Worm (Caenorhabditis elegans) whole organism, L4 larva: ENCODE data around the gene str-57.

Experiments used
- F37D6.2 ChIP-seq: sonication (generic microtip); optimal IDR thresholded peaks from 2 replicates; lab custom pipeline; 2016; ENCODE audit warnings: mild to moderate bottlenecking, missing genetic modification characterization, missing compliant biosample characterization
- F44E2.7 ChIP-seq: fragments of 200-800 bp; sonication (Bioruptor generic); IDR thresholded peaks from 2 replicates; pipeline ENCODE4 v2.1.2; 2022; ENCODE audit warnings: missing genetic modification characterization, missing compliant biosample characterization
- F49E8.2 ChIP-seq: sonication (generic microtip); optimal IDR thresholded peaks from 2 replicates; lab custom pipeline; 2016; ENCODE audit warnings: missing compliant biosample characterization, mild to moderate bottlenecking, missing genetic modification characterization, borderline replicate concordance
- T20F7.1 ChIP-seq: fragments of 200-800 bp; sonication (Bioruptor generic); optimal IDR thresholded peaks from 2 replicates; lab custom pipeline; 2018; ENCODE audit warnings: mild to moderate bottlenecking, missing genetic modification characterization, missing compliant biosample characterization
- Y48G9A.11 ChIP-seq: fragments of 200-800 bp; sonication (Bioruptor generic); IDR thresholded peaks from 2 replicates; pipeline ENCODE4 v1.3.6; 2022; ENCODE audit warnings: missing genetic modification reagents, missing genetic modification characterization, missing compliant biosample characterization
- Y75B8A.6 ChIP-seq: fragments of 200-800 bp; sonication (Bioruptor generic); IDR thresholded peaks from 2 replicates; pipeline ENCODE4 v1.3.6; 2022; ENCODE audit warnings: missing genetic modification reagents, missing genetic modification characterization, missing compliant biosample characterization
- ZK546.5 ChIP-seq, 2 experiments: sonication (generic microtip); optimal IDR thresholded peaks; 2 replicates each; lab custom pipeline; 2017; ENCODE audit warnings: missing biosample characterization in 2 of 2, missing genetic modification characterization in 2 of 2
- aly-2 ChIP-seq: sonication (generic microtip); optimal IDR thresholded peaks from 2 replicates; lab custom pipeline; 2018; ENCODE audit warnings: missing biosample characterization, missing genetic modification characterization
- attf-4 ChIP-seq: sonication (generic microtip); optimal IDR thresholded peaks from 3 replicates; lab custom pipeline; 2017; ENCODE audit warnings: missing biosample characterization, missing genetic modification characterization
- cey-2 ChIP-seq: sonication (generic microtip); optimal IDR thresholded peaks from 3 replicates; lab custom pipeline; 2017; ENCODE audit warnings: missing genetic modification characterization, mild to moderate bottlenecking, missing compliant biosample characterization, antibody characterized with exemption, borderline replicate concordance; ENCODE audit not compliant: insufficient read depth
- ctbp-1 ChIP-seq: fragments of 200-800 bp; sonication (Bioruptor generic); IDR thresholded peaks from 2 replicates; pipeline ENCODE4 v1.3.6; 2022; ENCODE audit warnings: missing genetic modification reagents, missing genetic modification characterization, missing compliant biosample characterization
- daf-16 ChIP-seq, 3 experiments: sonication (generic microtip); optimal IDR thresholded peaks; 2 replicates each; lab custom pipeline; 2016 to 2017; ENCODE audit warnings: missing genetic modification characterization in 3 of 3, missing genetic modification reagents in 3 of 3, mild to moderate bottlenecking in 2 of 3, missing compliant biosample characterization in 2 of 3, missing biosample characterization in 1 of 3, moderate library complexity in 1 of 3
- daf-19 ChIP-seq: fragments of 200-800 bp; sonication (Bioruptor generic); conservative IDR thresholded peaks from 2 replicates; pipeline ENCODE4 v1.3.6; 2022; ENCODE audit warnings: missing genetic modification characterization, missing compliant biosample characterization
- daf-8 ChIP-seq: fragments of 200-800 bp; sonication (Bioruptor generic); IDR thresholded peaks from 2 replicates; pipeline ENCODE4 v1.3.6; 2022; ENCODE audit warnings: missing genetic modification characterization, missing compliant biosample characterization
- dmd-6 ChIP-seq: fragments of 200-800 bp; sonication (Bioruptor generic); IDR thresholded peaks from 2 replicates; pipeline ENCODE4 v1.3.6; 2022; ENCODE audit warnings: missing genetic modification reagents, missing genetic modification characterization, missing compliant biosample characterization
- dve-1 ChIP-seq: sonication (generic microtip); optimal IDR thresholded peaks from 2 replicates; lab custom pipeline; 2017; ENCODE audit warnings: antibody characterized with exemption, mild to moderate bottlenecking, missing genetic modification characterization, missing compliant biosample characterization; ENCODE audit not compliant: insufficient read depth
- egl-43 ChIP-seq: fragments of 200-800 bp; sonication (Bioruptor generic); IDR thresholded peaks from 2 replicates; pipeline ENCODE4 v1.3.6; 2022; ENCODE audit warnings: missing genetic modification reagents, missing genetic modification characterization, missing compliant biosample characterization
- gei-8 ChIP-seq: fragments of 200-800 bp; sonication (Bioruptor generic); optimal IDR thresholded peaks from 2 replicates; lab custom pipeline; 2018; ENCODE audit warnings: mild to moderate bottlenecking, missing genetic modification characterization, missing compliant biosample characterization
- jun-1 ChIP-seq: fragments of 150-350 bp; optimal IDR thresholded peaks from 2 replicates; lab custom pipeline; 2014; ENCODE audit warnings: missing biosample characterization, missing genetic modification reagents, missing genetic modification characterization
- lin-13 ChIP-seq: fragments of 150-350 bp; optimal IDR thresholded peaks from 2 replicates; lab custom pipeline; 2014; ENCODE audit warnings: missing biosample characterization, missing genetic modification reagents, missing genetic modification characterization
- lin-15B ChIP-seq: fragments of 150-350 bp; sonication (generic microtip); optimal IDR thresholded peaks from 3 replicates; lab custom pipeline; 2014; ENCODE audit warnings: missing biosample characterization, missing genetic modification characterization
- madf-5 ChIP-seq, 2 experiments: fragments of 200-800 bp; sonication (Bioruptor generic); IDR thresholded peaks; 2 replicates each; pipeline ENCODE4 v1.3.6; 2022; ENCODE audit warnings: missing compliant biosample characterization in 2 of 2, missing genetic modification characterization in 2 of 2
- madf-9 ChIP-seq: fragments of 200-800 bp; sonication (Bioruptor generic); conservative IDR thresholded peaks from 2 replicates; pipeline ENCODE4 v1.3.6; 2022; ENCODE audit warnings: missing genetic modification reagents, missing genetic modification characterization, missing compliant biosample characterization
- mdt-29 ChIP-seq: fragments of 200-800 bp; sonication (Bioruptor generic); IDR thresholded peaks from 2 replicates; pipeline ENCODE4 v1.3.6; 2022; ENCODE audit warnings: missing genetic modification reagents, missing genetic modification characterization, missing compliant biosample characterization
- mes-2 ChIP-seq: sonication (generic microtip); optimal IDR thresholded peaks from 2 replicates; lab custom pipeline; 2016; ENCODE audit warnings: missing genotype, mild to moderate bottlenecking, missing genetic modification characterization, missing compliant biosample characterization; ENCODE audit not compliant: poor library complexity, severe bottlenecking
- mxl-2 ChIP-seq: fragments of 200-800 bp; sonication (Bioruptor generic); conservative IDR thresholded peaks from 2 replicates; pipeline ENCODE4 v1.3.6; 2022; ENCODE audit warnings: missing genetic modification reagents, missing genetic modification characterization, missing compliant biosample characterization
- mxl-3 ChIP-seq: fragments of 200-800 bp; sonication (Bioruptor generic); optimal IDR thresholded peaks from 2 replicates; lab custom pipeline; 2018; ENCODE audit warnings: mild to moderate bottlenecking, missing genetic modification characterization, missing compliant biosample characterization
- nhr-102 ChIP-seq: sonication (generic microtip); optimal IDR thresholded peaks from 2 replicates; lab custom pipeline; 2016; ENCODE audit warnings: mild to moderate bottlenecking, missing genetic modification characterization, moderate library complexity, missing compliant biosample characterization
- nhr-42 ChIP-seq: fragments of 200-800 bp; sonication (Bioruptor generic); IDR thresholded peaks from 2 replicates; pipeline ENCODE4 v1.3.6; 2022; ENCODE audit warnings: missing genetic modification characterization, missing compliant biosample characterization
- nhr-6 ChIP-seq: fragments of 150-350 bp; optimal IDR thresholded peaks from 2 replicates; lab custom pipeline; 2014; ENCODE audit warnings: missing biosample characterization, missing genetic modification characterization
- nhr-76 ChIP-seq: fragments of 150-350 bp; optimal IDR thresholded peaks from 2 replicates; lab custom pipeline; 2014; ENCODE audit warnings: missing biosample characterization, missing genetic modification characterization
- spr-1 ChIP-seq: sonication (generic microtip); optimal IDR thresholded peaks from 2 replicates; lab custom pipeline; 2016; ENCODE audit warnings: mild to moderate bottlenecking, missing genetic modification characterization, missing compliant biosample characterization
- tag-97 ChIP-seq: fragments of 200-800 bp; sonication (Bioruptor generic); IDR thresholded peaks from 2 replicates; pipeline ENCODE4 v1.3.6; 2022; ENCODE audit warnings: missing genetic modification characterization, missing compliant biosample characterization
- tra-1 ChIP-seq: fragments of 200-800 bp; sonication (Bioruptor generic); IDR thresholded peaks from 2 replicates; pipeline ENCODE4 v1.3.6; 2022; ENCODE audit warnings: missing genetic modification reagents, missing genetic modification characterization, missing compliant biosample characterization
- unc-39 ChIP-seq: sonication (generic microtip); optimal IDR thresholded peaks from 2 replicates; lab custom pipeline; 2017; ENCODE audit warnings: missing biosample characterization, missing genetic modification characterization
- zag-1 ChIP-seq: fragments of 150-350 bp; optimal IDR thresholded peaks from 2 replicates; lab custom pipeline; 2014; ENCODE audit warnings: missing biosample characterization, missing genetic modification characterization
- zip-11 ChIP-seq: fragments of 200-800 bp; sonication (Bioruptor generic); IDR thresholded peaks from 2 replicates; pipeline ENCODE4 v1.3.6; 2022; ENCODE audit warnings: missing genetic modification characterization, missing compliant biosample characterization
- ztf-7 ChIP-seq: fragments of 150-350 bp; optimal IDR thresholded peaks from 2 replicates; lab custom pipeline; 2014; ENCODE audit warnings: missing biosample characterization, missing genetic modification characterization

The str-57 gene

DNA sequence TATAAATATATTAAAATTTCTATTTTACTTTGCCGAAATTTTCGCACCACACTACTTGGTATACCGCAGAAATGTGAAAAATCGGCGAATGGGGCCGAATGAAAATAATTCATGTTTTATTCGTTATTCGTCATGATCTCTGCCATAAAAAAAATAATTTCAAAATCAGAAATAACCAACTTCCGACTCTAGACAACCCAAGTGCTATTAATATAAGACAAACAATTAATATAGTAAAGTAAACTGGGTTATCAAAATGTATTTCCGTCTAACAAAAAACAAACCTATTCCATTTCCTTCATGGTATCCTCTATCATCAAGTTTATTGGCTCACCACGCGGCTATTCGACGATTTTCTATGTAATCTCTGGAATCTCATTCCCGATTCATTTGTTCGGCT lies 4.6 kb upstream of the str-57 start, which contains the start of gene srh-293:
Gene srh-293 (plus strand): TSS at position 301 of the 400 bp plus-strand sequence.
- TF ChIP-seq nhr-42 (no peak), F37D6.2 (tag; lab: Kevin White, UChicago) (no peak), nhr-102 (no peak), mdt-29 (GFP tag; lab: Robert Waterston, UW) (no peak), zip-11 (GFP tag; lab: Robert Waterston, UW) (no peak), daf-19 (no peak), lin-13 (no peak), daf-16 (GFP tag; optimal IDR thresholded peaks at IDR 0.05; lab: Kevin White, UChicago) (no peak), daf-16 (tag; optimal IDR thresholded peaks at IDR 0.05; lab: Kevin White, UChicago) (no peak), egl-43 (GFP tag; lab: Robert Waterston, UW) (no peak), jun-1 (no peak), ztf-7 (tag; lab: Kevin White, UChicago) (no peak), madf-9 (no peak), dve-1 (tag; lab: Kevin White, UChicago) (no peak), nhr-6 (tag; lab: Kevin White, UChicago) (no peak), attf-4 (tag; lab: Kevin White, UChicago) (no peak), aly-2 (tag; lab: Kevin White, UChicago) (no peak), mxl-3 (no peak), lin-15B (tag; lab: Kevin White, UChicago) (no peak), ctbp-1 (GFP tag; lab: Robert Waterston, UW) (no peak), Y48G9A.11 (no peak)

DNA sequence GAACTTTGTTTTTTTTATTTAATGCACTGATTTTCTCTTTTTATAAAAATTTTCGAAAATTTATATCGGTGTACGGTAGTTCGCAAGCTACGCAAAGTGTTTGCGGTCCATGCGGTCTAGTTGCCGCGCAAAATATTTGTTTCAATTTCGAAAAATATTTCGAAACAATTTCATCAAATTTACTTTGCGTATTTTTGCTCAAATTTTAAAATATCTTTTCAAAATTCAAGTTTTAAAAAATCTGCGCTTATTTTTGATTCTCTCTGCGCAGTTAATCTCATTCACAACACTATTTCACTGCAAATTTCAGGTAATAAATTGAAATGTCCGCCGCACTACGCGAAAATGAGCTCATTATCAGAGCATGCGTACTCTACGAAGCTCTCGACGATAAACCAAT lies 3.1 kb upstream of the str-57 start, which contains the start of gene fbxa-197:
Gene fbxa-197 (plus strand): TSS at position 301 of the 400 bp plus-strand sequence.
- no peak for TF ChIP-seq nhr-102
- TF ChIP-seq nhr-76 (tag; lab: Kevin White, UChicago): no peak
- no peak for TF ChIP-seq T20F7.1 (GFP tag; lab: Kevin White, UChicago)
- no peak for TF ChIP-seq Y75B8A.6 (GFP tag; lab: Robert Waterston, UW)
- no peak for TF ChIP-seq mes-2 (tag; lab: Kevin White, UChicago)
- no peak for TF ChIP-seq cey-2
- TF ChIP-seq lin-13: no peak
- TF ChIP-seq madf-5 (GFP tag; IDR thresholded peaks at IDR 0.05; lab: Robert Waterston, UW): no peak
- TF ChIP-seq, all 104 proteins: peak for 0

DNA sequence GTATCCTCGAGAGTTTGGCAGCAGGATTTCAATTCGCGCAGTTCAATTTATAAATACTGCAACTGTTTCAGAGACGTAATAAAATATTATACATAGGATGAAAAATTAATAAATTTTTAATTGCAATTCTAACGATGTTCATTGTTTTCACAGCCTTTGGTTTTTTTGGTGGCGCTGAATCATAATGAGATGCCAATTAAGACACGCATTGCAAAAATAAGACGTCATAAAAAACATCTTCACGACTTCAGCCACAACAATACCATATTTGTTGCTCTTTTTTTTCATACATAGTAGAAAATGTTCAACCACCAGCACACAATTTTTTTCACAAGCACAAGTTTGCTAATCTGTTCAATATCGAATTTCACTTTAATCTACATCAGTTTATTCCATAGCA lies 1.8 kb downstream of the str-57 start, which contains the start of gene str-56:
Gene str-56 (plus strand): TSS at position 301 of the 400 bp plus-strand sequence.
- TF ChIP-seq mxl-2 (no peak), tag-97 (GFP tag; lab: Robert Waterston, UW) (no peak), unc-39 (tag; lab: Kevin White, UChicago) (no peak), ztf-7 (tag; lab: Kevin White, UChicago) (no peak), madf-9 (no peak), F49E8.2 (tag; lab: Kevin White, UChicago) (no peak), spr-1 (tag; lab: Kevin White, UChicago) (no peak), dmd-6 (GFP tag; lab: Robert Waterston, UW) (no peak), Y75B8A.6 (GFP tag; lab: Robert Waterston, UW) (no peak), nhr-42 (no peak), Y48G9A.11 (no peak), ZK546.5 (tag; optimal IDR thresholded peaks at IDR 0.05; lab: Kevin White, UChicago) (no peak), F44E2.7 (GFP tag; lab: Robert Waterston, UW) (no peak), zag-1 (no peak), gei-8 (GFP tag; lab: Kevin White, UChicago) (no peak), daf-19 (no peak), daf-8 (GFP tag; lab: Robert Waterston, UW) (no peak), nhr-102 (no peak), tra-1 (GFP tag; lab: Robert Waterston, UW) (no peak)
